Worm (Caenorhabditis elegans): ENCODE data around the gene srh-308.

ce11 chrV:14033649-14034048 is 16.3 kb upstream of the srh-308 start, which contains the start of gene ins-10:
- TF ChIP-seq aly-2 (tag; optimal IDR thresholded peaks at IDR 0.05) (no peak), hmg-11 (tag; optimal IDR thresholded peaks at IDR 0.05) (no peak), R02D3.7 (tag; optimal IDR thresholded peaks at IDR 0.05) (no peak)

Data from whole organism, L3 larva.